Fruit fly (Drosophila melanogaster) whole organism: ENCODE measurements around the gene ATPsynepsilonL.

ENCODE experiments used
- CG8478 ChIP-seq: fragments of >200 bp; optimal IDR thresholded peaks from 2 replicates; lab custom pipeline; 2018; ENCODE audit warnings: inconsistent platforms
- pan ChIP-seq: fragments of >200 bp; optimal IDR thresholded peaks from 2 replicates; lab custom pipeline; 2017
- psq ChIP-seq: fragments of >200 bp; optimal IDR thresholded peaks from 2 replicates; lab custom pipeline; 2017

- TF ChIP-seq psq (lab: Kevin White, UChicago) = no peak
- TF ChIP-seq CG8478 (lab: Kevin White, UChicago) = no peak
- no peak for TF ChIP-seq pan
Observed at dm6 chr3R:10086683-10087082, 34.9 kb upstream of the ATPsynepsilonL start.
